Worm (Caenorhabditis elegans) whole organism, midembryonic: Measurements from ENCODE around the gene cyp-29A3.

Experiments used
- T22C8.4 ChIP-seq: fragments of 200-800 bp; sonication (Bioruptor generic); IDR thresholded peaks from 2 replicates; pipeline ENCODE4 v1.3.6; 2022; ENCODE audit warnings: missing genetic modification characterization, missing compliant biosample characterization
- cog-1 ChIP-seq: sonication (generic microtip); optimal IDR thresholded peaks from 2 replicates; lab custom pipeline; 2016; ENCODE audit warnings: missing genetic modification characterization, missing compliant biosample characterization
- flt-1 ChIP-seq: fragments of 200-800 bp; sonication (Bioruptor generic); IDR thresholded peaks from 2 replicates; pipeline ENCODE4 v1.3.6; 2022; ENCODE audit warnings: missing genetic modification characterization, missing compliant biosample characterization
- klf-2 ChIP-seq: fragments of 200-800 bp; sonication (Bioruptor generic); conservative IDR thresholded peaks from 2 replicates; pipeline ENCODE4 v1.3.6; 2022; ENCODE audit warnings: missing genetic modification reagents, missing genetic modification characterization, missing compliant biosample characterization
- med-1 ChIP-seq: sonication (generic microtip); optimal IDR thresholded peaks from 2 replicates; lab custom pipeline; 2017; ENCODE audit warnings: missing genetic modification characterization, mild to moderate bottlenecking, missing compliant biosample characterization, antibody characterized with exemption, missing genetic modification reagents; ENCODE audit not compliant: insufficient read depth
- ref-1 ChIP-seq: fragments of 200-800 bp; sonication (Bioruptor generic); conservative IDR thresholded peaks from 2 replicates; pipeline ENCODE4 v1.3.6; 2022; ENCODE audit warnings: missing genetic modification reagents, missing genetic modification characterization, missing compliant biosample characterization
- tab-1 ChIP-seq: fragments of 200-800 bp; sonication (Bioruptor generic); IDR thresholded peaks from 2 replicates; pipeline ENCODE4 v1.3.6; 2022; ENCODE audit warnings: missing genetic modification characterization, missing compliant biosample characterization
- ztf-23 ChIP-seq: fragments of 200-800 bp; sonication (Bioruptor generic); IDR thresholded peaks from 2 replicates; pipeline ENCODE4 v1.3.6; 2022; ENCODE audit warnings: missing genetic modification reagents, missing genetic modification characterization, missing compliant biosample characterization
- ztf-29 ChIP-seq: fragments of 200-800 bp; sonication (Bioruptor generic); IDR thresholded peaks from 2 replicates; pipeline ENCODE4 v1.3.6; 2022; ENCODE audit warnings: missing genetic modification reagents, missing genetic modification characterization, missing compliant biosample characterization

cyp-29A3 gene

ce11 chrV:37729-38128 is 21.3 kb upstream of the cyp-29A3 start:
- no peak for TF ChIP-seq ztf-23 (GFP tag; lab: Robert Waterston, UW)
- no peak for TF ChIP-seq klf-2
- TF ChIP-seq cog-1: no peak
- TF ChIP-seq med-1 (GFP tag; lab: Kevin White, UChicago): no peak
- no peak for TF ChIP-seq ref-1 (GFP tag; lab: Robert Waterston, UW)

DNA sequence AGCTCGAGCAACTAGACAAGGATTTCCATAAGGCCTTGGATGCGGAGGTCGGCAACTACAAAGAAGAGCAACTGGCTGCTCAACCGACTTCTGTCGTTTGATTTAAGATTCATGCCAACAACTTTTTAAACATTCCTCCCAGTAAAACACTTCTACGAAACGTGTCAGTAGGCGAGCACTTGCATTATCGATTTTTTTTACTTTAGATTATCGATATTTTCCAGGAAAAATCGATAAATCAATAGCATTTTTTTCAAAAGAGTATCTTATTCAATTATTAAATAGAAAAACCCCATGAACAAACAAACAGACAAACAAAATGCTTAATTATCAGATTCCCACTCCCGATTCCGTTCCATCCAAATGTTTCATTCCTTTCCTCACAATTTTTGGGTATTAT is 16.0 kb upstream of the cyp-29A3 start:
- TF ChIP-seq T22C8.4 (peak; percentile 70), ref-1 (GFP tag; lab: Robert Waterston, UW) (no peak)

ce11 chrV:44026-44425 is 15.0 kb upstream of the cyp-29A3 start:
- no peak for TF ChIP-seq cog-1
- no peak for TF ChIP-seq flt-1 (GFP tag; lab: Robert Waterston, UW)
- no peak for TF ChIP-seq ztf-29 (GFP tag; lab: Robert Waterston, UW)
- TF ChIP-seq ztf-23 (GFP tag; lab: Robert Waterston, UW): no peak
- TF ChIP-seq T22C8.4: no peak
- no peak for TF ChIP-seq med-1 (GFP tag; lab: Kevin White, UChicago)
- no peak for TF ChIP-seq klf-2
- TF ChIP-seq ref-1 (GFP tag; lab: Robert Waterston, UW): no peak
- TF ChIP-seq tab-1 (GFP tag; lab: Robert Waterston, UW): no peak

DNA sequence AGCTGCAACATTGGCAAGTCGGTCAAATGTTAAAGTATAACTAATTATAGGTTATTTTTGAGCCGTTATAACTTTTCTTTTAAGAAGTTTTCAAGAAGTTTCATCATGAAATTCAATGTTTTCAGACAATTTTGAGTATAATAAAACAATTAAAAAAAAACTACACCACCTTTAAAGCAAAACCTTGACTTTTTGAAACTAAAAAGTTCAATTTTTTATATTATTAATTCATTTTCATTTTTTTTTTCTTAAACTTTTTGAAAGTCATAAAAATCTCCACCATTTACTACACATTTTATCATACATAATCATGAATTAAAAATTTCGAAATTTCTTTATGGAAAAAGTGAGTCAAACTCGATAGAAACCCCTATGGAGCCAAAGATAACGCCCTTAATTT is 14.0 kb upstream of the cyp-29A3 start, which contains the start of gene B0348.2:
Gene B0348.2 (plus strand): TSS at position 301 of the 400 bp plus-strand sequence.
- TF ChIP-seq cog-1 (no peak), flt-1 (GFP tag; lab: Robert Waterston, UW) (no peak), ztf-29 (GFP tag; lab: Robert Waterston, UW) (no peak), ref-1 (GFP tag; lab: Robert Waterston, UW) (no peak), klf-2 (no peak), tab-1 (GFP tag; lab: Robert Waterston, UW) (no peak), ztf-23 (GFP tag; lab: Robert Waterston, UW) (no peak), med-1 (GFP tag; lab: Kevin White, UChicago) (no peak), T22C8.4 (no peak)

DNA sequence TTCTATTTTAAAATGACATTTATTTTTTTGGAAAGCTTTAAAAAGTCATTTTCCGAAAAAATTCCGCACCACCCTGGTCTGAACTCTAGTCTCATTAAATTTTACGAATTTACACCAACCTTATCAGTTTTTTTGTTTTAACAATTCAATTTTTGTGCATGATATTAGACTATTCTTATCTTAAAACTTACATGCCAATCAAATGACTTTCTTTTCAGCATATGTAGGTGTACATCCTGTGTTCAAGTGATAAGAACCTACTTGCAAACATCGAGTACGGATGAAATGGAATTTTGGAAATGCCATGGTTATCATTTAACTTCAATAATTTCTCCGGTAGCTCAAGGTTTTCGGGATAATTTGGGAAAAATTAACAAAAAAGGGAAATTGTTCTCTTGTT is 11.2 kb upstream of the cyp-29A3 start:
- TF ChIP-seq T22C8.4 (no peak), ztf-23 (GFP tag; lab: Robert Waterston, UW) (no peak), tab-1 (GFP tag; lab: Robert Waterston, UW) (no peak), cog-1 (no peak), klf-2 (no peak)

- TF ChIP-seq cog-1 (no peak), ztf-23 (GFP tag; lab: Robert Waterston, UW) (no peak), klf-2 (no peak), T22C8.4 (no peak), med-1 (GFP tag; lab: Kevin White, UChicago) (no peak), tab-1 (GFP tag; lab: Robert Waterston, UW) (no peak), flt-1 (GFP tag; lab: Robert Waterston, UW) (no peak), ztf-29 (GFP tag; lab: Robert Waterston, UW) (no peak), ref-1 (GFP tag; lab: Robert Waterston, UW) (no peak)
Measured at ce11 chrV:48622-49021, 10.4 kb upstream of the cyp-29A3 start, which contains the start of gene B0348.1. Gene B0348.1 (plus strand): TSS chrV:48922.

- TF ChIP-seq med-1 (GFP tag; lab: Kevin White, UChicago) (peak; percentile 57), flt-1 (GFP tag; lab: Robert Waterston, UW) (peak; percentile 90), tab-1 (GFP tag; lab: Robert Waterston, UW) (peak; percentile 88), klf-2 (peak; percentile 85), cog-1 (no peak), T22C8.4 (peak; percentile 85), ref-1 (GFP tag; lab: Robert Waterston, UW) (peak; percentile 72), ztf-23 (GFP tag; lab: Robert Waterston, UW) (peak; percentile 90), ztf-29 (GFP tag; lab: Robert Waterston, UW) (peak; percentile 81)
Measured at ce11 chrV:53286-53685, 5.8 kb upstream of the cyp-29A3 start.

DNA sequence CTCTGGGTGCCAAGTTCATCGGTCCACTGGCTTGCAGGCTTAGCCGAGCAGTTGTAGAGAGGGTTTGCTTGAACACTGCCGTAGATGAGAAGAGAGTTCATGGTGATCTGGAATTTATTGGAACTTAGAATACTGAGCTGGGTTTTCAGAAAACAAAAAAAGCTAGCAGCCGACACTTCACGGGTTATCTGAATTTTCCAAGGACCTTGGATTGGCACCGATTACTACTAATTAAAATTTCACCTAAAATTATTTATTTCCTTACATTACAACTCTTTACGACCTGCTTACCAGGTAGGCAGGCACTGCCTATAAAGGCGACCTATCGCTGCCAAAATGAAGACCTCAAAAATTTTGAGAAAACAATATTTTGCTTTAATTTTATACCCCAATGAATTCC is 3.1 kb upstream of the cyp-29A3 start, which contains the start of gene srt-52:
Gene srt-52 (minus strand): TSS at position 101 of the 400 bp plus-strand sequence.
- TF ChIP-seq flt-1 (GFP tag; lab: Robert Waterston, UW): no peak
- TF ChIP-seq T22C8.4: no peak
- TF ChIP-seq cog-1: no peak
- TF ChIP-seq tab-1 (GFP tag; lab: Robert Waterston, UW): no peak
- TF ChIP-seq ref-1 (GFP tag; lab: Robert Waterston, UW): no peak
- TF ChIP-seq med-1 (GFP tag; lab: Kevin White, UChicago): no peak

DNA sequence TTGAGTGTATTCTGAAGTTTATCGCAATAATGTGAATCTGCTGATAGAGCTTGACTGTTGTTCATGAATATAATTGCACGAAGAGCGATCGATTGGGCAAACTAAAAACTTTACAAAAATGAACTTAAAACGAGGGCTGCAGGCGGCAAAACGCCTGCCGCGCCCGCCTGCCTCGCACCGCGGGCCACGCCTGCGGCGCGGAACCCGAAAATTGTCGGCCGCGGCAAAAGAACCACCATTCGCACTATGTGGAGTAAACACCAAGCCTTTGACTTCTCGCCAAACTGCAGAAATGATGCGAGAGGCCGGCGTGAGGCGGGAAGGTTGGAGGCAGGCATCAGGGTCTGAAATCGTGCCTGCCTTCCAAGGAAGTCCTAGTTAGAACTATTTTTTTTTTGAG is 4.8 kb downstream of the cyp-29A3 start:
- TF ChIP-seq flt-1 (GFP tag; lab: Robert Waterston, UW) (no peak), ztf-29 (GFP tag; lab: Robert Waterston, UW) (no peak), tab-1 (GFP tag; lab: Robert Waterston, UW) (no peak), ref-1 (GFP tag; lab: Robert Waterston, UW) (no peak), klf-2 (no peak), cog-1 (no peak), T22C8.4 (no peak), med-1 (GFP tag; lab: Kevin White, UChicago) (no peak), ztf-23 (GFP tag; lab: Robert Waterston, UW) (no peak)

DNA sequence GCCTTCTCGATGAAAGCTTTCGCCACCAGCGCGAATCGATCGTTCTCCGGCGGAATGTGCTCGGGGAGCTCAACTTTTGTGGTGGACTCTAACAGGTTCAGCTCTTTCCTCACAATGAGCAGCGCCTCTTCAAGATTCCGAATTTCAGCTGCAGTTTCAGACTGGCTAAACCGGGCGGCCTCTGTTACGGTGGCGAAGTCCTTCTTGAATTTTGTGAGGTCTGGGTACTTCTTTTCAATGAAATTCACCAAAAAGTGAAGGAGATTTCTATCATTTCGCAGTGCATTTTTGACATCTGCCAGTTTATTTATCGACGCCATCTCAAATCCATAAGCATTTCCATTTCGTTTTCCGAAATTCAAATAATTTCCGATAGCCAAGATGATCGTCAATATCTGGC is 7.5 kb downstream of the cyp-29A3 start:
- TF ChIP-seq ref-1 (GFP tag; lab: Robert Waterston, UW) (no peak), tab-1 (GFP tag; lab: Robert Waterston, UW) (no peak), cog-1 (no peak), flt-1 (GFP tag; lab: Robert Waterston, UW) (no peak), ztf-23 (GFP tag; lab: Robert Waterston, UW) (no peak), klf-2 (no peak), med-1 (GFP tag; lab: Kevin White, UChicago) (no peak), ztf-29 (GFP tag; lab: Robert Waterston, UW) (no peak), T22C8.4 (no peak)
